Worm (Caenorhabditis elegans) whole organism, L4/young adult: ENCODE data around the gene ddx-15.

Source experiments
- W03F9.2 ChIP-seq: fragments of 150-350 bp; optimal IDR thresholded peaks from 2 replicates; lab custom pipeline; 2014; ENCODE audit warnings: missing biosample characterization, missing genetic modification characterization
- him-1 ChIP-seq: sonication (generic microtip); optimal IDR thresholded peaks from 2 replicates; lab custom pipeline; 2016; ENCODE audit warnings: missing genotype, missing genetic modification reagents, missing genetic modification characterization, missing compliant biosample characterization

ce11 chrIII:5629225-5629624 is 37.7 kb upstream of the ddx-15 start:
- TF ChIP-seq W03F9.2 = no peak
- TF ChIP-seq him-1 (tag; lab: Kevin White, UChicago) = no peak
